Worm (Caenorhabditis elegans) whole organism, L2 larva: Measurements from ENCODE around the gene K06A9.1.

ENCODE experiments used
- C34F6.9 ChIP-seq: fragments of 150-350 bp; optimal IDR thresholded peaks from 2 replicates; lab custom pipeline; 2014; ENCODE audit warnings: missing biosample characterization, missing genetic modification characterization
- F13H6.1 ChIP-seq: sonication (generic microtip); optimal IDR thresholded peaks from 2 replicates; lab custom pipeline; 2016; ENCODE audit warnings: missing genetic modification characterization, missing compliant biosample characterization
- ZK546.5 ChIP-seq: sonication (generic microtip); optimal IDR thresholded peaks from 2 replicates; lab custom pipeline; 2017; ENCODE audit warnings: missing biosample characterization, missing genetic modification characterization
- alr-1 ChIP-seq: fragments of 150-350 bp; optimal IDR thresholded peaks from 2 replicates; lab custom pipeline; 2014; ENCODE audit warnings: missing biosample characterization, missing genetic modification characterization
- ama-1 ChIP-seq: fragments of 150-350 bp; optimal IDR thresholded peaks from 2 replicates; lab custom pipeline; 2018; ENCODE audit warnings: inconsistent platforms
- blmp-1 ChIP-seq: sonication (generic microtip); optimal IDR thresholded peaks from 2 replicates; lab custom pipeline; 2017; ENCODE audit warnings: missing genetic modification characterization, mild to moderate bottlenecking, missing compliant biosample characterization, antibody characterized with exemption, moderate library complexity; ENCODE audit not compliant: insufficient read depth
- dmd-4 ChIP-seq: sonication (generic microtip); optimal IDR thresholded peaks from 2 replicates; lab custom pipeline; 2017; ENCODE audit warnings: missing biosample characterization, missing genetic modification characterization
- elt-3 ChIP-seq: sonication (generic microtip); optimal IDR thresholded peaks from 2 replicates; lab custom pipeline; 2017; ENCODE audit warnings: missing biosample characterization, missing genetic modification characterization
- lin-39 ChIP-seq: fragments of 150-350 bp; optimal IDR thresholded peaks from 2 replicates; lab custom pipeline; 2014; ENCODE audit warnings: missing biosample characterization, missing genetic modification reagents, missing genetic modification characterization
- nhr-21 ChIP-seq: fragments of 150-350 bp; optimal IDR thresholded peaks from 2 replicates; lab custom pipeline; 2014; ENCODE audit warnings: missing biosample characterization, missing genetic modification characterization
- nhr-25 ChIP-seq: fragments of 150-350 bp; sonication (generic microtip); optimal IDR thresholded peaks from 3 replicates; lab custom pipeline; 2014; ENCODE audit warnings: missing biosample characterization, missing genetic modification characterization
- peb-1 ChIP-seq: fragments of 150-350 bp; optimal IDR thresholded peaks from 2 replicates; lab custom pipeline; 2014; ENCODE audit warnings: missing biosample characterization, missing genetic modification characterization
- unc-62 ChIP-seq: fragments of 150-350 bp; optimal IDR thresholded peaks from 2 replicates; lab custom pipeline; 2014; ENCODE audit warnings: missing biosample characterization, missing genetic modification reagents, missing genetic modification characterization
- ztf-11 ChIP-seq: sonication (generic microtip); optimal IDR thresholded peaks from 2 replicates; lab custom pipeline; 2017; ENCODE audit warnings: missing biosample characterization, missing genetic modification characterization

DNA sequence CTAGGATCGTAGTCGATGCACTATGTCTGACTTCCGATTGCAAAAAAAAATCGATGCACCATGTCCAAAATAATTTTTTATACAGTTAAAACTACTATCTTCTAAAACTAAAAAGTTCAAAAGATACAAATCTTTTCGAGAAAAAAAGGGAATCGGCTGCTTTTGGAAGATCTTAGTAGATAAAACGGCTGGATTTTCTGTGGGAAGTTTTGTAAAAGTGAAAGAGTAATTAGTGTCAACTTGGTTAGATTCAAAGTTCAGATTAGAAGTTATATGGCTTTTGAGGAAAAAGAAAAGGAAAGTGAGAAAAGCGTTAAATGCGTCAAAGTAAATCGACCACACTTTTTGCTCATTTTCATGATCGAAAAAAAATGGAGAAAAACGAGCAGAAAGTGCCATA is 39.8 kb downstream of the K06A9.1 start:
- TF ChIP-seq ztf-11 (tag; lab: Kevin White, UChicago) (no peak), ama-1 (lab: Kevin White, UChicago) (no peak), unc-62 (GFP tag; lab: Kevin White, UChicago) (no peak), ZK546.5 (tag; lab: Kevin White, UChicago) (no peak), blmp-1 (tag; lab: Kevin White, UChicago) (no peak), elt-3 (no peak), nhr-25 (no peak), dmd-4 (tag; lab: Kevin White, UChicago) (no peak), lin-39 (tag; lab: Kevin White, UChicago) (no peak), alr-1 (tag; lab: Kevin White, UChicago) (no peak), nhr-21 (tag; lab: Kevin White, UChicago) (no peak), peb-1 (no peak), F13H6.1 (tag; lab: Kevin White, UChicago) (no peak), C34F6.9 (tag; lab: Kevin White, UChicago) (no peak)
